Fruit fly (Drosophila melanogaster) whole organism, prepupa: ENCODE data around the gene CG42709.
A peak's percentile ranks its signal among the peaks of the same experiment; 100 is the strongest.

Experiments used
- CG10669 ChIP-seq: fragments of 200-800 bp; sonication (Bioruptor generic); optimal IDR thresholded peaks from 3 replicates; lab custom pipeline; 2018; ENCODE audit warnings: missing biosample characterization, mild to moderate bottlenecking, missing genetic modification characterization, moderate library complexity
- CG11762 ChIP-seq: fragments of 200-800 bp; sonication (Bioruptor generic); optimal IDR thresholded peaks from 3 replicates; lab custom pipeline; 2016; ENCODE audit warnings: missing biosample characterization, missing genetic modification characterization; ENCODE audit not compliant: insufficient read depth
- CG11902 ChIP-seq: fragments of 200-800 bp; sonication (Bioruptor generic); optimal IDR thresholded peaks from 3 replicates; lab custom pipeline; 2016; ENCODE audit warnings: missing biosample characterization, missing genetic modification characterization
- CG15336 ChIP-seq: fragments of 200-800 bp; sonication (Bioruptor generic); IDR thresholded peaks from 2 replicates; pipeline ENCODE4 v1.3.6; 2022; ENCODE audit warnings: missing biosample characterization, missing genetic modification characterization
- CG1621 ChIP-seq: fragments of 200-800 bp; sonication (Bioruptor generic); optimal IDR thresholded peaks from 3 replicates; lab custom pipeline; 2018; ENCODE audit warnings: missing biosample characterization, mild to moderate bottlenecking, missing genetic modification characterization
- CG16779 ChIP-seq: fragments of 200-800 bp; sonication (Bioruptor generic); optimal IDR thresholded peaks from 3 replicates; lab custom pipeline; 2017; ENCODE audit warnings: missing biosample characterization, mild to moderate bottlenecking, missing genetic modification characterization
- CG3032 ChIP-seq: fragments of 200-800 bp; optimal IDR thresholded peaks from 2 replicates; lab custom pipeline; 2019; ENCODE audit warnings: missing biosample characterization, mild to moderate bottlenecking, missing genetic modification characterization, moderate library complexity
- CG31627 ChIP-seq: fragments of 200-800 bp; sonication (Bioruptor generic); optimal IDR thresholded peaks from 3 replicates; lab custom pipeline; 2016; ENCODE audit warnings: missing biosample characterization, missing genetic modification characterization
- CG32006 ChIP-seq: fragments of 200-800 bp; sonication (Bioruptor generic); optimal IDR thresholded peaks from 3 replicates; lab custom pipeline; 2017; ENCODE audit warnings: missing biosample characterization, mild to moderate bottlenecking, missing genetic modification characterization
- CG34406 ChIP-seq: fragments of 200-800 bp; sonication (Bioruptor generic); optimal IDR thresholded peaks from 3 replicates; lab custom pipeline; 2016; ENCODE audit warnings: missing biosample characterization, missing genetic modification characterization
- CG4318 ChIP-seq: fragments of 200-800 bp; sonication (Bioruptor generic); optimal IDR thresholded peaks from 3 replicates; lab custom pipeline; 2017; ENCODE audit warnings: missing biosample characterization, mild to moderate bottlenecking, missing genetic modification characterization
- CG6163 ChIP-seq: fragments of 200-800 bp; sonication (Bioruptor generic); IDR thresholded peaks from 3 replicates; pipeline ENCODE4 v1.3.6; 2022; ENCODE audit warnings: missing biosample characterization, missing genetic modification characterization
- CG6276 ChIP-seq: fragments of 200-800 bp; sonication (Bioruptor generic); optimal IDR thresholded peaks from 2 replicates; lab custom pipeline; 2017; ENCODE audit warnings: missing biosample characterization, mild to moderate bottlenecking, missing genetic modification characterization
- CG6792 ChIP-seq: fragments of 200-800 bp; sonication (Bioruptor generic); optimal IDR thresholded peaks from 3 replicates; lab custom pipeline; 2016; ENCODE audit warnings: missing biosample characterization, missing genetic modification characterization
- CG6808 ChIP-seq: fragments of 200-800 bp; sonication (Bioruptor generic); optimal IDR thresholded peaks from 3 replicates; lab custom pipeline; 2017; ENCODE audit warnings: missing biosample characterization, missing genetic modification characterization, mild to moderate bottlenecking, moderate library complexity, missing genetic modification reagents
- CG6854 ChIP-seq: fragments of 200-800 bp; sonication (Bioruptor generic); optimal IDR thresholded peaks from 2 replicates; lab custom pipeline; 2017; ENCODE audit warnings: missing biosample characterization, mild to moderate bottlenecking, missing genetic modification characterization
- CG7368 ChIP-seq: fragments of 200-800 bp; sonication (Bioruptor generic); optimal IDR thresholded peaks from 3 replicates; lab custom pipeline; 2016; ENCODE audit warnings: missing biosample characterization, missing genetic modification characterization
- CG8119 ChIP-seq: fragments of 200-800 bp; sonication (Bioruptor generic); IDR thresholded peaks from 3 replicates; pipeline ENCODE4 v1.3.6; 2022; ENCODE audit warnings: missing biosample characterization, missing genetic modification characterization
- CG8319 ChIP-seq: fragments of 200-800 bp; sonication (Bioruptor generic); optimal IDR thresholded peaks from 3 replicates; lab custom pipeline; 2016; ENCODE audit warnings: missing biosample characterization, missing genetic modification characterization
- CG8632 ChIP-seq: fragments of 200-800 bp; sonication (Bioruptor generic); optimal IDR thresholded peaks from 3 replicates; lab custom pipeline; 2016; ENCODE audit warnings: missing biosample characterization, missing genetic modification characterization
- CG9139 ChIP-seq: fragments of 200-800 bp; sonication (Bioruptor generic); optimal IDR thresholded peaks from 3 replicates; lab custom pipeline; 2017; ENCODE audit warnings: missing biosample characterization, mild to moderate bottlenecking, missing genetic modification characterization
- Eip78C ChIP-seq: fragments of 200-800 bp; sonication (Bioruptor generic); peaks from one replicate; lab custom pipeline; 2016; ENCODE audit warnings: missing biosample characterization, missing genetic modification characterization
- Ets21C ChIP-seq: fragments of 200-800 bp; sonication (Bioruptor generic); optimal IDR thresholded peaks from 3 replicates; lab custom pipeline; 2016; ENCODE audit warnings: missing biosample characterization, missing genetic modification characterization
- Gug ChIP-seq: fragments of 200-800 bp; sonication (Bioruptor generic); IDR thresholded peaks from 2 replicates; pipeline ENCODE4 v1.3.6; 2022; ENCODE audit warnings: missing biosample characterization, missing genetic modification characterization
- Hr38 ChIP-seq: sonication (Bioruptor generic); optimal IDR thresholded peaks from 2 replicates; lab custom pipeline; 2016; ENCODE audit warnings: missing biosample characterization, missing genetic modification characterization
- Lpt ChIP-seq: fragments of 200-800 bp; sonication (Bioruptor generic); optimal IDR thresholded peaks from 3 replicates; lab custom pipeline; 2016; ENCODE audit warnings: missing biosample characterization, missing genetic modification characterization
- OdsH ChIP-seq: fragments of 200-800 bp; sonication (Bioruptor generic); optimal IDR thresholded peaks from 3 replicates; lab custom pipeline; 2016; ENCODE audit warnings: missing biosample characterization, missing genetic modification characterization
- Smox ChIP-seq: fragments of 200-800 bp; sonication (Bioruptor generic); optimal IDR thresholded peaks from 3 replicates; lab custom pipeline; 2016; ENCODE audit warnings: missing biosample characterization, missing genetic modification characterization
- Sox102F ChIP-seq: fragments of 200-800 bp; sonication (Bioruptor generic); optimal IDR thresholded peaks from 2 replicates; lab custom pipeline; 2016; ENCODE audit warnings: missing biosample characterization, mild to moderate bottlenecking, missing genetic modification characterization
- Sox14 ChIP-seq: fragments of 200-800 bp; sonication (Bioruptor generic); optimal IDR thresholded peaks from 3 replicates; lab custom pipeline; 2016; ENCODE audit warnings: missing biosample characterization, missing genetic modification characterization
- Sox15 ChIP-seq: fragments of 200-800 bp; sonication (Bioruptor generic); optimal IDR thresholded peaks from 3 replicates; lab custom pipeline; 2016; ENCODE audit warnings: missing biosample characterization, missing genetic modification characterization
- acj6 ChIP-seq: fragments of 200-800 bp; sonication (Bioruptor generic); optimal IDR thresholded peaks from 3 replicates; lab custom pipeline; 2016; ENCODE audit warnings: missing biosample characterization, missing genetic modification characterization
- cyc ChIP-seq: fragments of 200-800 bp; sonication (Bioruptor generic); optimal IDR thresholded peaks from 3 replicates; lab custom pipeline; 2016; ENCODE audit warnings: missing biosample characterization, missing genetic modification characterization
- dac ChIP-seq: fragments of 200-800 bp; sonication (Bioruptor generic); optimal IDR thresholded peaks from 2 replicates; lab custom pipeline; 2017; ENCODE audit warnings: missing biosample characterization, mild to moderate bottlenecking, missing genetic modification characterization
- dsx ChIP-seq: fragments of 200-800 bp; optimal IDR thresholded peaks from 3 replicates; lab custom pipeline; 2019; ENCODE audit warnings: missing biosample characterization, mild to moderate bottlenecking, missing genetic modification characterization, moderate library complexity; ENCODE audit not compliant: poor library complexity, severe bottlenecking
- eg ChIP-seq: fragments of 200-800 bp; sonication (Bioruptor generic); IDR thresholded peaks from 3 replicates; pipeline ENCODE4 v1.3.6; 2022; ENCODE audit warnings: missing biosample characterization, missing genetic modification characterization
- fd59A ChIP-seq: fragments of 200-800 bp; sonication (Bioruptor generic); optimal IDR thresholded peaks from 2 replicates; lab custom pipeline; 2017; ENCODE audit warnings: missing biosample characterization, mild to moderate bottlenecking, missing genetic modification characterization, missing genetic modification reagents
- fd85E ChIP-seq: fragments of 200-800 bp; sonication (Bioruptor generic); optimal IDR thresholded peaks from 3 replicates; lab custom pipeline; 2016; ENCODE audit warnings: missing biosample characterization, missing genetic modification characterization
- fkh ChIP-seq: fragments of 200-800 bp; sonication (Bioruptor generic); optimal IDR thresholded peaks from 3 replicates; lab custom pipeline; 2017; ENCODE audit warnings: missing biosample characterization, mild to moderate bottlenecking, missing genetic modification characterization, moderate library complexity
- lz ChIP-seq: fragments of 200-800 bp; sonication (Bioruptor generic); optimal IDR thresholded peaks from 3 replicates; lab custom pipeline; 2016; ENCODE audit warnings: missing biosample characterization, missing genetic modification characterization
- net ChIP-seq: fragments of 200-800 bp; sonication (Bioruptor generic); optimal IDR thresholded peaks from 3 replicates; lab custom pipeline; 2016; ENCODE audit warnings: missing biosample characterization, missing genetic modification characterization
- salr ChIP-seq, 2 experiments: fragments of 200-800 bp; sonication (Bioruptor generic); optimal IDR thresholded peaks; 3 replicates each; lab custom pipeline; 2016 to 2018; ENCODE audit warnings: missing biosample characterization in 2 of 2, missing genetic modification characterization in 2 of 2, mild to moderate bottlenecking in 1 of 2
- svp ChIP-seq: fragments of 200-800 bp; sonication (Bioruptor generic); peaks from one replicate; lab custom pipeline; 2016; ENCODE audit warnings: missing biosample characterization, missing genetic modification characterization
- vri ChIP-seq: fragments of 200-800 bp; sonication (Bioruptor generic); optimal IDR thresholded peaks from 3 replicates; lab custom pipeline; 2016; ENCODE audit warnings: missing biosample characterization, mild to moderate bottlenecking, missing genetic modification characterization

The CG42709 gene

DNA sequence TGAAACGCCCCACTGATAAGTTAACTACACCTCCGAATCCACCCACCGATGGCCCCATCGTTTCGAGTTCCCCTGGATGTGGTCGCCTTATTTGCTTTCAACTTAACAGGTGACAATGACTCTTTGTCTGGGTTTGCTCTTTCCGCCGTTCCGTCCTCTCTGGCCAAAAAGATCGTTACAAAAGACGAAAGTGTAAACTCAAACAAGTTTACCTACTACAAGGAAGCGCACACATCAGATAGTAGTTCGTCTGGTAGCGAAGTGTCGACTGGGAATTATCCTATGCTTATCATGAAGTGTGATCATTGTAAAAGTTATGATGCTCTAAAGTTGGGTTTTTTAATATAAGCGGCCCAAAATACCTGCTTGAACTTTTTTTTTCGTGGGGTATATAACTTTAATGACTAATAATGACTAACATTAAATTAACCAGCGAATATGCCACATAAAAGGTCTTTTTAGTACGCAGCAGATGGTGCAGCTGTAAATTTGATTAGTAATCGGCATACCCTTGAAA is 8.9 kb downstream of the CG42709 start (continued):
- TF ChIP-seq CG16779 (peak; percentile 33), fkh (GFP tag; lab: Kevin White, UChicago) (peak; percentile 79), CG8632 (GFP tag; lab: Kevin White, UChicago) (peak; percentile 40), CG9139 (GFP tag; lab: Kevin White, UChicago) (peak; percentile 40), svp (GFP tag; lab: Kevin White, UChicago) (no peak), Smox (GFP tag; lab: Kevin White, UChicago) (no peak), CG6854 (no peak), CG10669 (GFP tag; lab: Kevin White, UChicago) (peak; percentile 37), CG4318 (GFP tag; lab: Kevin White, UChicago) (peak; percentile 27), Hr38 (GFP tag; lab: Kevin White, UChicago) (no peak), CG11902 (GFP tag; lab: Kevin White, UChicago) (no peak), salr (GFP tag; optimal IDR thresholded peaks at IDR 0.05; lab: Kevin White, UChicago) (peak; percentile 33 to 50), Sox102F (GFP tag; lab: Kevin White, UChicago) (no peak), dsx (GFP tag; lab: Kevin White, UChicago) (peak; percentile 11), Gug (GFP tag; lab: Robert Waterston, UW) (no peak), CG6163 (peak; percentile 47; the same call in 1 of the 3 replicates), eg (peak; percentile 29; the same call in 1 of the 3 replicates), CG34406 (GFP tag; lab: Kevin White, UChicago) (peak; percentile 22), dac (no peak), CG8319 (GFP tag; lab: Kevin White, UChicago) (no peak), CG7368 (GFP tag; lab: Kevin White, UChicago) (peak; percentile 6), CG6808 (GFP tag; lab: Kevin White, UChicago) (peak; percentile 48), CG6792 (GFP tag; lab: Kevin White, UChicago) (peak; percentile 9), lz (GFP tag; lab: Kevin White, UChicago) (peak; percentile 4), Ets21C (no peak), vri (GFP tag; lab: Kevin White, UChicago) (peak; percentile 44), cyc (GFP tag; lab: Kevin White, UChicago) (no peak), CG6276 (GFP tag; lab: Kevin White, UChicago) (peak; percentile 20), fd59A (no peak), CG11762 (GFP tag; lab: Kevin White, UChicago) (no peak), OdsH (peak; percentile 49), Eip78C (GFP tag; lab: Kevin White, UChicago) (peak; percentile 82)

DNA sequence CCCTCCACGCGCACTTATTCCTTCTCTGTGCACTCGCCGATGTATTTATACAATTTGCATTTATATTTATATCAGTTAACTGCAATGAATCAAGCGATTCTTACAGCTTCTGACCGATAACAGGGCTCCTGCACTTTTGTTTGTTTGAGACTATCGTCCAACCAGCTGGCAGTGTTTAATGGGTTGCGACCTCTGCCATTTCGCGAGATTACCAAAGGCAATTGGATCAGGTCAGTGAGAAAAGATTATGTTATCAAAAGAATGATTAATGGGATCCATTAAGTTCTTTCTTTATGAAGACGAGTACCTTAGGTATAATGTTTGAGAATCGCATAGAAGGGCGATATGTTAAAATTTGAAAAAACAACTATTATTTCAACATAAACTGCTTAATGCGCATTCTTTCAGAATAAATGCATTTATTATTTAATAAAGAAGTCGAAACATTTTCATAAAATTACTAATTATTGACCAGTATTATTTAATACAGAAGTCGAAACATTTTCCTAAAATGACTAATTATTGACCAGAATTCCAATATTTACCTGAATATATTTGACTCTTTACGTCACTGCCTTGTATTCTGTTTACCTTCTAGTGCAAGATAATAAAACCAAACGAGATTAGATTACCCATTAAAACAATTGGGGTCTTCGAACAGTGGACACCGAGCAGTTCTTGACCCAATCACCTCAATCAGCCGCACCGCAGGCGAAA is 9.6 kb downstream of the CG42709 start:
- no peak for TF ChIP-seq Sox15 (GFP tag; lab: Kevin White, UChicago)
- TF ChIP-seq svp (GFP tag; lab: Kevin White, UChicago): peak; percentile 99

DNA sequence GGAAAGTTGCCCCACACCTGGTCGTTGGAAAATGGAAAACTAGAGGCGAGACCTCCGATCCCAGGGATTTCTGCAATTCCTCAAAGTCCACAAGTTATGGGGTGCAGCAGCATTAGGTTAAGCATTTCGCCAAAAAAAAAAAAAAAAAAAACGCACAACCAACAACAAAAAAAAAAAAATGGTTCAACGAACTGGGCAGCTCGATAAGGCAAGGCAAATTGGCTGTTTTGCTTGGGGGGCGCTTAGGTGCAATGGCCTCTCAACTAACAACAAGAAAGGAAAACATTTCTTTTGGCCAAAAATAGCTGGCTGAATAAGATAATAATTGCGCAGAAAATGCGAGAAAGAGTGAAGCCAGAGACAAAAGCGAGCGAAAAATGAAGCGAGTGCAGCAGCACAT is 10.2 kb downstream of the CG42709 start:
- TF ChIP-seq CG15336 (GFP tag; lab: Robert Waterston, UW) (peak; percentile 30; the same call in 1 of the 2 replicates), acj6 (GFP tag; lab: Kevin White, UChicago) (no peak), CG1621 (tag; lab: Kevin White, UChicago) (no peak), net (GFP tag; lab: Kevin White, UChicago) (no peak), CG6163 (no peak), CG11762 (GFP tag; lab: Kevin White, UChicago) (no peak), CG3032 (tag; lab: Kevin White, UChicago) (no peak), svp (GFP tag; lab: Kevin White, UChicago) (peak; percentile 7), dac (no peak), Lpt (GFP tag; lab: Kevin White, UChicago) (no peak), CG31627 (GFP tag; lab: Kevin White, UChicago) (no peak), fd85E (GFP tag; lab: Kevin White, UChicago) (no peak), Hr38 (GFP tag; lab: Kevin White, UChicago) (no peak), CG8119 (GFP tag; lab: Robert Waterston, UW) (peak; percentile 40; the same call in 1 of the 3 replicates), CG4318 (GFP tag; lab: Kevin White, UChicago) (no peak), CG32006 (GFP tag; lab: Kevin White, UChicago) (peak; percentile 19), Sox14 (no peak), CG34406 (GFP tag; lab: Kevin White, UChicago) (no peak), cyc (GFP tag; lab: Kevin White, UChicago) (no peak), Smox (GFP tag; lab: Kevin White, UChicago) (no peak), CG9139 (GFP tag; lab: Kevin White, UChicago) (no peak), eg (peak; percentile 44; the same call in 1 of the 3 replicates)
